Worm (Caenorhabditis elegans) whole organism, L2 larva: ENCODE data around the gene sri-69.

Source experiments
- C34F6.9 ChIP-seq: fragments of 150-350 bp; optimal IDR thresholded peaks from 2 replicates; lab custom pipeline; 2014; ENCODE audit warnings: missing biosample characterization, missing genetic modification characterization
- F13H6.1 ChIP-seq: sonication (generic microtip); optimal IDR thresholded peaks from 2 replicates; lab custom pipeline; 2016; ENCODE audit warnings: missing genetic modification characterization, missing compliant biosample characterization
- R02D3.7 ChIP-seq: fragments of 150-350 bp; optimal IDR thresholded peaks from 2 replicates; lab custom pipeline; 2014; ENCODE audit warnings: missing biosample characterization, missing genetic modification characterization
- Y55F3AM.14 ChIP-seq: fragments of 200-800 bp; sonication (Bioruptor generic); optimal IDR thresholded peaks from 2 replicates; lab custom pipeline; 2018; ENCODE audit warnings: mild to moderate bottlenecking, missing genetic modification characterization, missing compliant biosample characterization
- alr-1 ChIP-seq: fragments of 150-350 bp; optimal IDR thresholded peaks from 2 replicates; lab custom pipeline; 2014; ENCODE audit warnings: missing biosample characterization, missing genetic modification characterization
- aly-2 ChIP-seq: fragments of 150-350 bp; optimal IDR thresholded peaks from 2 replicates; lab custom pipeline; 2014; ENCODE audit warnings: missing biosample characterization, missing genetic modification characterization
- ama-1 ChIP-seq: fragments of 150-350 bp; optimal IDR thresholded peaks from 2 replicates; lab custom pipeline; 2018; ENCODE audit warnings: inconsistent platforms
- ceh-16 ChIP-seq: fragments of 150-350 bp; optimal IDR thresholded peaks from 2 replicates; lab custom pipeline; 2014; ENCODE audit warnings: missing biosample characterization, missing genetic modification characterization
- elt-1 ChIP-seq: fragments of 150-350 bp; optimal IDR thresholded peaks from 2 replicates; lab custom pipeline; 2014; ENCODE audit warnings: missing biosample characterization, missing genetic modification characterization
- elt-3 ChIP-seq: sonication (generic microtip); optimal IDR thresholded peaks from 2 replicates; lab custom pipeline; 2017; ENCODE audit warnings: missing biosample characterization, missing genetic modification characterization
- fos-1 ChIP-seq: fragments of 150-350 bp; optimal IDR thresholded peaks from 2 replicates; lab custom pipeline; 2014; ENCODE audit warnings: missing biosample characterization, missing genetic modification characterization
- gmeb-1 ChIP-seq: fragments of 150-350 bp; optimal IDR thresholded peaks from 2 replicates; lab custom pipeline; 2014; ENCODE audit warnings: missing biosample characterization, missing genetic modification characterization
- lin-11 ChIP-seq: fragments of 150-350 bp; sonication (generic microtip); optimal IDR thresholded peaks from 2 replicates; lab custom pipeline; 2014; ENCODE audit warnings: missing biosample characterization, missing genetic modification characterization, inconsistent platforms, mixed read lengths
- lsy-2 ChIP-seq, 2 experiments: fragments of 150-350 bp in 1 of 2; sonication (generic microtip) in 1 of 2; optimal IDR thresholded peaks; 2 replicates each; lab custom pipeline; 2014 to 2017; ENCODE audit warnings: missing biosample characterization in 2 of 2, missing genetic modification characterization in 2 of 2
- mab-5 ChIP-seq: fragments of 150-350 bp; optimal IDR thresholded peaks from 2 replicates; lab custom pipeline; 2014; ENCODE audit warnings: missing biosample characterization, missing genetic modification characterization
- mbf-1 ChIP-seq: sonication (generic microtip); optimal IDR thresholded peaks from 2 replicates; lab custom pipeline; 2017; ENCODE audit warnings: missing biosample characterization, missing genetic modification characterization
- nhr-12 ChIP-seq: fragments of 150-350 bp; optimal IDR thresholded peaks from 2 replicates; lab custom pipeline; 2014; ENCODE audit warnings: missing biosample characterization, missing genetic modification characterization
- nhr-23 ChIP-seq: fragments of 150-350 bp; optimal IDR thresholded peaks from 2 replicates; lab custom pipeline; 2014; ENCODE audit warnings: missing biosample characterization, missing genetic modification reagents, missing genetic modification characterization
- nhr-237 ChIP-seq: fragments of 150-350 bp; optimal IDR thresholded peaks from 2 replicates; lab custom pipeline; 2014; ENCODE audit warnings: missing biosample characterization, missing genetic modification characterization
- nhr-25 ChIP-seq: fragments of 150-350 bp; sonication (generic microtip); optimal IDR thresholded peaks from 3 replicates; lab custom pipeline; 2014; ENCODE audit warnings: missing biosample characterization, missing genetic modification characterization
- nhr-6 ChIP-seq: fragments of 150-350 bp; optimal IDR thresholded peaks from 2 replicates; lab custom pipeline; 2014; ENCODE audit warnings: missing biosample characterization, missing genetic modification characterization
- nhr-77 ChIP-seq: fragments of 150-350 bp; optimal IDR thresholded peaks from 2 replicates; lab custom pipeline; 2014; ENCODE audit warnings: missing biosample characterization, missing genetic modification characterization
- peb-1 ChIP-seq: fragments of 150-350 bp; optimal IDR thresholded peaks from 2 replicates; lab custom pipeline; 2014; ENCODE audit warnings: missing biosample characterization, missing genetic modification characterization
- sem-4 ChIP-seq: fragments of 150-350 bp; optimal IDR thresholded peaks from 2 replicates; lab custom pipeline; 2014; ENCODE audit warnings: missing biosample characterization, missing genetic modification reagents, missing genetic modification characterization
- sma-9 ChIP-seq, 2 experiments: fragments of 150-350 bp in 1 of 2; sonication (generic microtip) in 1 of 2; optimal IDR thresholded peaks; 2 replicates each; lab custom pipeline; 2014 to 2016; ENCODE audit warnings: missing genetic modification characterization in 2 of 2, mild to moderate bottlenecking in 1 of 2, missing biosample characterization in 1 of 2, missing compliant biosample characterization in 1 of 2, missing genetic modification reagents in 1 of 2, moderate library complexity in 1 of 2
- snpc-4 ChIP-seq: fragments of 150-350 bp; optimal IDR thresholded peaks from 2 replicates; lab custom pipeline; 2014; ENCODE audit warnings: missing biosample characterization, missing genetic modification characterization
- unc-39 ChIP-seq: fragments of 150-350 bp; optimal IDR thresholded peaks from 2 replicates; lab custom pipeline; 2014; ENCODE audit warnings: missing biosample characterization, missing genetic modification characterization
- unc-55 ChIP-seq: fragments of 150-350 bp; sonication (generic microtip); optimal IDR thresholded peaks from 3 replicates; lab custom pipeline; 2014; ENCODE audit warnings: missing biosample characterization, missing genetic modification reagents, missing genetic modification characterization
- zag-1 ChIP-seq: fragments of 150-350 bp; optimal IDR thresholded peaks from 2 replicates; lab custom pipeline; 2014; ENCODE audit warnings: missing biosample characterization, missing genetic modification characterization
- ztf-1 ChIP-seq: fragments of 200-800 bp; sonication (Bioruptor generic); conservative IDR thresholded peaks from 2 replicates; pipeline ENCODE4 v1.3.6; 2022; ENCODE audit warnings: missing genetic modification characterization, missing compliant biosample characterization
- ztf-11 ChIP-seq: sonication (generic microtip); optimal IDR thresholded peaks from 2 replicates; lab custom pipeline; 2017; ENCODE audit warnings: missing biosample characterization, missing genetic modification characterization

The sri-69 gene

DNA sequence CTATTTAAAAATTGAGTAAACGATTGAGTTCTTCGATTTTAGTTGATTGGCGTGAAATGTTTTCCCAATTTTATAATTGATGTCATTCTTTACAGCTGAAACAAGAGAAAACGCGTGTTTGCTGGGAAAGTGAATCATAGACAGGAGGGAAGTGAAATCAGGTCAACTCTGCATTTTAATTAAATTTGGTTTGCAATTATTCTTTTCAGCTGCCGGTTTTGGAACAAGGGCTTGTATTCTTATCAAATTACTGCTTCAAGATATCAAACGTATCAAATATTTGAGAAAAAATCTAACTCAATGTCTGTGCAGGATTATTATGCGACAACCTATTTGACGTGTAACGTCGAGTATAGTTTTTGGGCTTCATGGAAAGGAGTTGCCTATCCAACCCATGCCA is 8.6 kb upstream of the sri-69 start, which contains the start of gene srh-97:
TSS of gene srh-97 (plus strand) at position 301 of the 400 bp plus-strand sequence.
- TF ChIP-seq nhr-12 (tag; lab: Kevin White, UChicago) (no peak), lsy-2 (tag; optimal IDR thresholded peaks at IDR 0.05; lab: Kevin White, UChicago) (no peak), mab-5 (no peak), elt-3 (tag; lab: Kevin White, UChicago) (no peak), nhr-23 (tag; lab: Kevin White, UChicago) (no peak), alr-1 (tag; lab: Kevin White, UChicago) (no peak), ama-1 (lab: Kevin White, UChicago) (no peak), sem-4 (no peak), nhr-6 (tag; lab: Kevin White, UChicago) (no peak), aly-2 (no peak), gmeb-1 (tag; lab: Kevin White, UChicago) (no peak), F13H6.1 (tag; lab: Kevin White, UChicago) (no peak), ztf-1 (GFP tag; lab: Robert Waterston, UW) (no peak), nhr-25 (no peak), nhr-237 (no peak), peb-1 (tag; lab: Kevin White, UChicago) (no peak), nhr-77 (no peak)

- no peak for TF ChIP-seq ztf-1 (GFP tag; lab: Robert Waterston, UW)
- no peak for TF ChIP-seq nhr-6 (tag; lab: Kevin White, UChicago)
- no peak for TF ChIP-seq zag-1 (tag; lab: Kevin White, UChicago)
- peak; percentile 80 for TF ChIP-seq sma-9 (GFP tag; optimal IDR thresholded peaks at IDR 0.05; lab: Kevin White, UChicago)
- no peak for TF ChIP-seq sma-9 (tag; optimal IDR thresholded peaks at IDR 0.05; lab: Kevin White, UChicago)
- peak; percentile 5 for TF ChIP-seq gmeb-1 (tag; lab: Kevin White, UChicago)
- TF ChIP-seq unc-39, result no peak
- no peak for TF ChIP-seq elt-1 (tag; lab: Kevin White, UChicago)
- peak; percentile 81 for TF ChIP-seq fos-1 (tag; lab: Kevin White, UChicago)
These were observed 5.8 kb upstream of the sri-69 start, which contains the start of gene clc-13 for ce11 chrV:17014050-17014449. Gene clc-13 (plus strand): TSS chrV:17014408.

ce11 chrV:17013232-17013631 is 5.0 kb upstream of the sri-69 start, which contains the start of gene clec-241:
Gene clec-241 (minus strand): TSS chrV:17013332.
- TF ChIP-seq elt-3 (tag; lab: Kevin White, UChicago) (no peak), elt-1 (tag; lab: Kevin White, UChicago) (no peak), lsy-2 (tag; optimal IDR thresholded peaks at IDR 0.05; lab: Kevin White, UChicago) (no peak), nhr-77 (no peak), mbf-1 (tag; lab: Kevin White, UChicago) (no peak), snpc-4 (tag; lab: Kevin White, UChicago) (no peak), ceh-16 (tag; lab: Kevin White, UChicago) (no peak)

DNA sequence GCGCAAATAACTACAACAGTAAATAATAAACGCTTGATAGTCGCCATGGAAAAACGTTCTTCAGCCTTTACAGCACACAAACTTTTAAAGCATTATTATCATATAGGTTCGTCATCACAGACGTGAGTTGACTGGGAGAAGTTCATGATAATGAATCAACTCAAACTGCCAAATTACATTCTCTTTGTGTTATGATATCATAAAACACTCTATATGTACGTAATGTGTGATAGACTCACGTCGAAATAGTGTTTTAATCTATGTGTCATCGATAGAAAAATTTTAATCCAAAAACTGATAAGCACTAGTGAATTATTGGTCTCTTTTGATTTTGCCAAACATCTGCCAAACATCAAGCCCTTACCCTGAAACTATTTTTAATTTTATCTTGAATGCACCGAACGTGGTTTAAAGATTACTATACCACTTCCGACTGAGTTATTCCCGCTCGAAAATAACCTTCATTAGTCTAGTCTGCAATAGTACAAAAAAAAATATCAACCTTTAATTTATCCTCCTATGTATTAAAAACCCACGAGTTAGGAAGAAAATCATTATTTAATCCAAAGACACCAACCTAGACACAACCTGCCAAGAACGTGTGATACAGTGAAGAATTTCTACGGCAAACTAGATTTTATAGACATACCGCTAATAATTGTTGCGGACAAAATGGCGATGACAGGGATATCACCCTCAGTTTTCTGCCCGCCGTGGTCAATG is 1.3 kb upstream of the sri-69 start, which contains the start of the genes clc-12 and clec-240:
TSS of gene clc-12 (minus strand) at position 47 of the 723 bp plus-strand sequence.
TSS of gene clec-240 (plus strand) at position 673 of the 723 bp plus-strand sequence.
- TF ChIP-seq fos-1 (tag; lab: Kevin White, UChicago) (peak; percentile 49), Y55F3AM.14 (GFP tag; lab: Kevin White, UChicago) (no peak)

- TF ChIP-seq alr-1 (tag; lab: Kevin White, UChicago), result no peak
These were observed 3.0 kb downstream of the sri-69 start, which contains the start of gene srh-131 for ce11 chrV:17005189-17005588. Gene srh-131 (plus strand): TSS chrV:17005489.

- TF ChIP-seq R02D3.7 (tag; lab: Kevin White, UChicago) (no peak), lin-11 (tag; lab: Kevin White, UChicago) (no peak), unc-55 (GFP tag; lab: Kevin White, UChicago) (no peak), C34F6.9 (tag; lab: Kevin White, UChicago) (no peak), aly-2 (no peak), ztf-1 (GFP tag; lab: Robert Waterston, UW) (no peak), ztf-11 (no peak), nhr-6 (tag; lab: Kevin White, UChicago) (no peak), mbf-1 (tag; lab: Kevin White, UChicago) (no peak)
These were observed 7.0 kb downstream of the sri-69 start, which contains the start of gene sri-9 for ce11 chrV:17001167-17001566. Gene sri-9 (plus strand): TSS chrV:17001467.
